Fruit fly (Drosophila melanogaster): ENCODE measurements around the gene CG10979.

CG10979 gene

dm6 chr3R:5794267-5795089 is at the start of gene CG10979, which contains the start of gene PSMG1:
CG10979 (plus strand) TSS chr3R:5794705.
PSMG1 (minus strand) TSS chr3R:5794317.
- TF ChIP-seq EcR (GFP tag; optimal IDR thresholded peaks at IDR 0.05): no peak
- no peak for TF ChIP-seq usp (GFP tag; optimal IDR thresholded peaks at IDR 0.05)
- no peak for TF ChIP-seq Dll (optimal IDR thresholded peaks at IDR 0.05)
- no peak for TF ChIP-seq psq (optimal IDR thresholded peaks at IDR 0.05)
- TF ChIP-seq CG8478 (optimal IDR thresholded peaks at IDR 0.05): no peak
- TF ChIP-seq pan (optimal IDR thresholded peaks at IDR 0.05): no peak

DNA sequence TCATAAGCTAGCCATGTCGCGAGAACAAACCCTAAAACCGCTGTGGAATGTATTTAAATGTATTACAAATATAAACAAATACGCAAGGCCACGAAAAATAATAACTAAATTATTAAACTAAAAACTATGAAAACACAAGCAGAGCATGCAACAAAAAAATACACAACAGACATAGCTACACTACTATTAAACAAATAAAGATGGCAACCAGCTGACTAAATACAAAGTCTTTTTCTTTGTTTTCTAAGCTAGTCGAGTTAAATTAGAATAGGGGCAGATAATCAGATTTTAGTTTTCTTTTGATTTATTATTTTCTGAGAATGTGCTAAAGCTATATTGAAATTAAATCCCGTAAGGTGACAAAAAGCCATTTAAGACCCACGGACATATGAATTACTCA is 47.9 kb upstream of the CG10979 start:
- TF ChIP-seq CG8478 (optimal IDR thresholded peaks at IDR 0.05) (no peak), usp (GFP tag; optimal IDR thresholded peaks at IDR 0.05) (no peak), psq (optimal IDR thresholded peaks at IDR 0.05) (no peak), pan (optimal IDR thresholded peaks at IDR 0.05) (no peak), Dll (optimal IDR thresholded peaks at IDR 0.05) (no peak), EcR (GFP tag; optimal IDR thresholded peaks at IDR 0.05) (no peak)

- no peak for TF ChIP-seq EcR (GFP tag; optimal IDR thresholded peaks at IDR 0.05)
- TF ChIP-seq usp (GFP tag; optimal IDR thresholded peaks at IDR 0.05): no peak
- TF ChIP-seq psq (optimal IDR thresholded peaks at IDR 0.05): no peak
- no peak for TF ChIP-seq CG8478 (optimal IDR thresholded peaks at IDR 0.05)
- no peak for TF ChIP-seq pan (optimal IDR thresholded peaks at IDR 0.05)
- TF ChIP-seq Dll (optimal IDR thresholded peaks at IDR 0.05): no peak
Observed at dm6 chr3R:5754594-5754993, 39.9 kb upstream of the CG10979 start, which contains the start of gene Dcps. Dcps (minus strand) TSS chr3R:5754774.

DNA sequence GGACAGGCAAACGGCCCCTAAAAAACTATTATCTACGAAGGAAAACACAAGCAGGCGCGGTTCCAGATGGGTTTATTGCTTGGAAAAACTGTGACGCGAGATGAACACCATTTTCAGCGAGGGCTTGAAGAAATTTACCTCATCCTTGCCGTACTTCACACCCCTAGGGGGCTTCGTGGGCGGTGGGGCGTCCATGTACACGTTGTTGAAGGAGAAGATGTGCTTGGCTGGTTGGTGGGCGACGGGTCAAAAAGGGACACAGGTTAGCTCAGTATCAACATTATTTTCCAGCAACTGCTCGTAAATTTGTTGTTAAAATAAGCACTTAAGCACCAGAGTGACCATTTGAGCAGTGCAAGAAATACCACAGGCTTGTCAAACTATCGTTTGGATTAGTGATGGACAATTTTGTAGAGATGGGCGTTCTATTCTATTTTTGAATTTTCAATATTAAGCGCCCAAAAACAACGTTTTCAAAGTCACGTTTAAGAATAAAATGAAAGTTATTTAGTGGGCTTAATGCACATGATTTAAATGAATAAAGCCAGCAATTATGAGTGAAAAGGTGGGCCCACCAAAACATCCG is 35.8 kb upstream of the CG10979 start, which contains the start of gene Sec8:
TSS of gene Sec8 (minus strand) at position 374 of the 586 bp plus-strand sequence.
- TF ChIP-seq CG8478 (optimal IDR thresholded peaks at IDR 0.05) (no peak), EcR (GFP tag; optimal IDR thresholded peaks at IDR 0.05) (no peak), usp (GFP tag; optimal IDR thresholded peaks at IDR 0.05) (no peak), pan (optimal IDR thresholded peaks at IDR 0.05) (no peak), psq (optimal IDR thresholded peaks at IDR 0.05) (no peak), Dll (optimal IDR thresholded peaks at IDR 0.05) (no peak)

- no peak for TF ChIP-seq Dll (optimal IDR thresholded peaks at IDR 0.05)
- no peak for TF ChIP-seq pan (optimal IDR thresholded peaks at IDR 0.05)
- TF ChIP-seq psq (optimal IDR thresholded peaks at IDR 0.05): no peak
- no peak for TF ChIP-seq EcR (GFP tag; optimal IDR thresholded peaks at IDR 0.05)
- TF ChIP-seq usp (GFP tag; optimal IDR thresholded peaks at IDR 0.05): no peak
- TF ChIP-seq CG8478 (optimal IDR thresholded peaks at IDR 0.05): no peak
Observed at dm6 chr3R:5760980-5761379, 33.5 kb upstream of the CG10979 start.

DNA sequence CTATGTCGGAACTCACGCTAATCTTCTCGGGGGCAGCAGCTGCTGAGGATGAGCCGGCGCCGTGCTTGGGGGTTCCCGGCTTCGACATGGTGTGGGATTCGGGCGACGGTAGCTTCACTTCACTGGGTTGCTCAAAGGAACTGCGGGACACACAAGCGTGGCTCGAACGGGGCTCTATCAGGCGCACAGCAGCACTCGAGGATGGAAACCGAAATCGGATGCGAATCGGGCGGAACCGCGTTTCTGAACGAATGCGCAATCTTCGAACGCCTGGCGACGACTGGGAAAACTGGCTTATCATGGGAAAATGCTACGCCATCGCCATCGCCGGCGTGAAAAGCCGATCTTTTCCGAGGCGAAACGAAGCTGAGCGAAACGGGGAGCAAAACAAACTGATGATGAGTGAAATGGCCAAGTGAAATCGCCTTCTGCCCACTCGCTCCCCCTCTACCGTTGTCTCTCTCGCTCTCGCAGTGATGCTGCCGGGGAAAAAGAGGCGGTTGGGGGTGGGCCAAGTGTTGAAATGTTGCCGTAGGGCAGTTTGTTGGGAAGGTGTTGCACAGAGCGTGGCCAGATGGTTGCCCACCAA is 22.8 kb upstream of the CG10979 start:
- no peak for TF ChIP-seq usp (GFP tag; optimal IDR thresholded peaks at IDR 0.05)
- TF ChIP-seq CG8478 (optimal IDR thresholded peaks at IDR 0.05): no peak
- TF ChIP-seq psq (optimal IDR thresholded peaks at IDR 0.05): no peak
- TF ChIP-seq pan (optimal IDR thresholded peaks at IDR 0.05): no peak
- no peak for TF ChIP-seq Dll (optimal IDR thresholded peaks at IDR 0.05)
- TF ChIP-seq EcR (GFP tag; optimal IDR thresholded peaks at IDR 0.05): no peak

DNA sequence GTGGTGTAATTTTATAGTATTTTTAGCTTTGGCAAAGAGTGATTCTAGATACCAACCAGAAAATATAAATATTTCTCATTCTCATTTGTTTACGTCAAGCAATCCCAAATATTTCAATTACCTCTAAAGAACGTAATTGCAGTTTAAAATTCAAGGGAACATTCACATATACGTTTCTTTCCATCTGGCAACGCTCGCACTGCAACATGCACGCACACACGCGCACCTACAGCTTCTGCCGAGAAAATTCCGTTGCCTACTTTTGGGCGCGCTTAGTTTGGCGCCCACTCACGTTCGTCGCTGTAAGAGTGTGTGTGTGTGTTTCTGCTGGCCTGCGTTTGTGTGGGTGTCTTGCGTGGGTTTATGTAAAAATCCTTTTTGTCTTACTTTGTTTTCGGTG is 22.1 kb upstream of the CG10979 start:
- TF ChIP-seq pan (optimal IDR thresholded peaks at IDR 0.05) (no peak), CG8478 (optimal IDR thresholded peaks at IDR 0.05) (no peak), EcR (GFP tag; optimal IDR thresholded peaks at IDR 0.05) (no peak), Dll (optimal IDR thresholded peaks at IDR 0.05) (no peak), psq (optimal IDR thresholded peaks at IDR 0.05) (no peak), usp (GFP tag; optimal IDR thresholded peaks at IDR 0.05) (no peak)

DNA sequence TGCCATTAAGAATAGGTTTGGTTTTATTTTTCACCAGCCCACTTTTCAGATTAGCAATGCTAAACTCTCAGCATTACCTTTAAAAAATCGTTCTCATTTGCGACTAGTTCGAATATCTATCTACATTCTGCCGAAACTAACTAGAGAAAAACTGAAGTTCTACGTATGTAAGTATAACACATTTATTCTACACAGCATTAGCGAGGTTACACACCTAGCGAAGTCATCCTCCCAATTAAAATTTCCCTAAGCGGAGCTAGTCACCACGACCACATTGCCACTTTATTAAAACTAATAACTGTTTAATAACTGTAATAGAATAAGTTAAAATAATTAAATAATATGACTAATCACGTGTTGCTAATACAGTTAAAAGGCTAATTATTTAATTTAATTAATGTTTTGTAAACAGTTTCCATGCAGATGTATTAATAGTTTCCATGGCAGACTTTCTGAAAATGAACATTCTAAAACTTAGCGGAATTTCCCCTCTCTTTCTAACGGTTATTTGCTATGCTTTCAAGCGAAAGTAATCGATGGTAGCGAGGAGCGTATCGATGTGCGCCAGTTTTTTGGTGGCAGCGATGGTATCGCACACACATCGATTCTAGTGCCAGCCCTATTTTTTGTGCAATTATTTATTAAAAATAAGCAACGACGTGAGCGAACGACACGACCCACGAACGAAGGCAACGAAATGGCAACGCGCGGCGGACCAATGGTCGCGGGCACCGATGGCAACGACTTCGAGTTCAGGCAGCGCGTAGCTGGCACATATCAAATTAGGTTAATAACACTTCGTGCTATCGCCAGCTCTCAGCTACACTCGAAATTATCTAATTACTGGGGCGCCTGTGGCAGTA is 15.5 kb upstream of the CG10979 start, which contains the start of gene jagn:
TSS of gene jagn (plus strand) at position 585 of the 863 bp plus-strand sequence.
- TF ChIP-seq Dll (optimal IDR thresholded peaks at IDR 0.05) (peak; percentile 65), usp (GFP tag; optimal IDR thresholded peaks at IDR 0.05) (no peak)

DNA sequence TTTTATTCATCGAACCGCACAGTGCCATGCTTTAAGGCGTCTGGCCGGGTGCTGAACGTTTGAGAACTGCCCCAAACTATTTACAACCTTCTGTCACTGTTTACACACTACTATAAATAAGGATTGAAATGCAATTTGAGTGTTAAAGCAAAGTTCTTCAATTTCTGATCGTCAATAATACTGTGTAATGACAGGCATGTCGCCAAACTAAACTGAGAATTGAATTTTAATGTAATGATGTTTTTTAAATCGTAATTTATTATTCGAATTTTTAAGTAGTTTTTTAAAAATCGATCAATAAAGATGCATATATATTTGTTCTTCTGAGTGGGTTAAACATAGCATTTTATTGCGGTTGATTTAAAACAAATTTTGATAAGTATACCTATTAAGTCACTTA is 13.5 kb upstream of the CG10979 start, which contains the start of gene CG2082:
TSS of gene CG2082 (minus strand) at position 101 of the 400 bp plus-strand sequence.
- TF ChIP-seq pan (optimal IDR thresholded peaks at IDR 0.05): no peak
- TF ChIP-seq usp (GFP tag; optimal IDR thresholded peaks at IDR 0.05): no peak
- no peak for TF ChIP-seq Dll (optimal IDR thresholded peaks at IDR 0.05)
- no peak for TF ChIP-seq EcR (GFP tag; optimal IDR thresholded peaks at IDR 0.05)
- TF ChIP-seq CG8478 (optimal IDR thresholded peaks at IDR 0.05): no peak
- no peak for TF ChIP-seq psq (optimal IDR thresholded peaks at IDR 0.05)

DNA sequence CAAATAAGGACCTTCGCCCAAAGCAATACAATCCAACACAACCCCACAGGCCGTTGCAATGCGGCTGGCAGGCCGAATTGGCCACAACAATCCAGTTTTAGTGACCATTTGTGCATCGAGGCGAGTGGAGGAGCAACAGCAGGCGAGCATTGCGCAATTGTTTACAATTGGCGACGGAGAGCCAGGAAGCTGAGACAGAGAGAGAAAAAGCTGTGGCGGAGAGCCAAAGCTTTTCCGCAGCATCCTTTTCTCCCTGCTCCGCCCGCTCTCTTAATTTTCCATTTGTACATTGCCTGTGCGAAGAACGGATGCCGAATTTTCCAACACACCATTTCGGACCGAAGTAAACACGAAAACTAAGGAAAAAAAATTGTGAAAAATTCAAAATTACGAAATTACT is 13.0 kb upstream of the CG10979 start, which contains the start of gene kat-60L1:
TSS of gene kat-60L1 (plus strand) at position 301 of the 400 bp plus-strand sequence.
- TF ChIP-seq usp (GFP tag; optimal IDR thresholded peaks at IDR 0.05): no peak
- TF ChIP-seq pan (optimal IDR thresholded peaks at IDR 0.05): no peak
- TF ChIP-seq Dll (optimal IDR thresholded peaks at IDR 0.05): no peak
